Fruit fly (Drosophila melanogaster): ENCODE data around the gene CG43155.

CG43155 gene

dm6 chrX:11440944-11441343, 18.6 kb upstream of the CG43155 start:
- TF ChIP-seq maf-S (GFP tag; optimal IDR thresholded peaks at IDR 0.05) (no peak), Hmr (GFP tag; optimal IDR thresholded peaks at IDR 0.05) (peak; percentile 53), sug (tag; optimal IDR thresholded peaks at IDR 0.05) (peak; percentile 30), CG8281 (tag; optimal IDR thresholded peaks at IDR 0.05) (peak; percentile 14), CG13296 (GFP tag; optimal IDR thresholded peaks at IDR 0.05) (peak; percentile 60), CG17359 (tag; optimal IDR thresholded peaks at IDR 0.05) (peak; percentile 34), CG18262 (tag; optimal IDR thresholded peaks at IDR 0.05) (peak; percentile 14), lilli (GFP tag; optimal IDR thresholded peaks at IDR 0.05) (peak; percentile 19), crp (GFP tag; optimal IDR thresholded peaks at IDR 0.05) (no peak), CG18619 (GFP tag; optimal IDR thresholded peaks at IDR 0.05) (peak; percentile 14), D19A (tag; optimal IDR thresholded peaks at IDR 0.05) (peak; percentile 15), CG6791 (GFP tag; IDR thresholded peaks at IDR 0.05; ENCODE audit: partially characterized antibody) (no peak), CG18476 (GFP tag; optimal IDR thresholded peaks at IDR 0.05) (no peak), unpg (GFP tag; optimal IDR thresholded peaks at IDR 0.05) (peak; percentile 31), bcd (GFP tag; optimal IDR thresholded peaks at IDR 0.05) (peak; percentile 21), CG17361 (GFP tag; IDR thresholded peaks at IDR 0.05) (peak; percentile 48; the same call in 1 of the 3 replicates), CG12659 (GFP tag; optimal IDR thresholded peaks at IDR 0.05) (peak; percentile 40), salm (tag; optimal IDR thresholded peaks at IDR 0.05) (no peak), Nf-YC (tag; optimal IDR thresholded peaks at IDR 0.05) (peak; percentile 23), CG32532 (GFP tag; IDR thresholded peaks at IDR 0.05) (no peak), fd3F (GFP tag; optimal IDR thresholded peaks at IDR 0.05) (peak; percentile 34), grau (tag; optimal IDR thresholded peaks at IDR 0.05) (peak; percentile 85), CG7786 (GFP tag; optimal IDR thresholded peaks at IDR 0.05) (no peak), CG11695 (GFP tag; IDR thresholded peaks at IDR 0.05) (no peak), CG2875 (GFP tag; optimal IDR thresholded peaks at IDR 0.05) (no peak), CG17385 (GFP tag; optimal IDR thresholded peaks at IDR 0.05) (peak; percentile 47), BtbVII (GFP tag; optimal IDR thresholded peaks at IDR 0.05) (peak; percentile 11), CG4424 (GFP tag; optimal IDR thresholded peaks at IDR 0.05) (peak; percentile 11), CG10209 (GFP tag; optimal IDR thresholded peaks at IDR 0.05) (peak; percentile 36), CG3281 (GFP tag; optimal IDR thresholded peaks at IDR 0.05) (peak; percentile 55), Antp (GFP tag; optimal IDR thresholded peaks at IDR 0.05) (no peak), CG2678 (tag; optimal IDR thresholded peaks at IDR 0.05) (peak; percentile 68), ind (GFP tag; optimal IDR thresholded peaks at IDR 0.05) (peak; percentile 24), CG10147 (GFP tag; optimal IDR thresholded peaks at IDR 0.05) (peak; percentile 32), dysf (GFP tag; IDR thresholded peaks at IDR 0.05) (peak; percentile 55; the same call in 2 of the 3 replicates), Ssrp (tag; optimal IDR thresholded peaks at IDR 0.05) (peak; percentile 5), Oli (tag; optimal IDR thresholded peaks at IDR 0.05) (peak; percentile 56), slbo (GFP tag; IDR thresholded peaks at IDR 0.05) (peak; percentile 28; the same call in 1 of the 2 replicates), row (GFP tag; IDR thresholded peaks at IDR 0.05) (peak; percentile 58), Hr3 (GFP tag; optimal IDR thresholded peaks at IDR 0.05) (peak; percentile 15), Sox100B (GFP tag; optimal IDR thresholded peaks at IDR 0.05) (peak; percentile 44), CG31441 (GFP tag; IDR thresholded peaks at IDR 0.05) (0 out of 2 replicates have a peak, but pooled peaks have one; percentile 35), CG15269 (tag; optimal IDR thresholded peaks at IDR 0.05) (peak; percentile 65), dmrt99B (tag; optimal IDR thresholded peaks at IDR 0.05) (peak; percentile 58), Myb (GFP tag; optimal IDR thresholded peaks at IDR 0.05) (no peak), CG13424 (tag; optimal IDR thresholded peaks at IDR 0.05) (peak; percentile 54), CG10267 (tag; optimal IDR thresholded peaks at IDR 0.05) (no peak), CG9727 (GFP tag; optimal IDR thresholded peaks at IDR 0.05) (peak; percentile 32), Med (GFP tag) (peak; percentile 65), CHES-1-like (GFP tag; optimal IDR thresholded peaks at IDR 0.05) (no peak)
